Fruit fly (Drosophila melanogaster): ENCODE results near the gene mtg.

mtg gene

DNA sequence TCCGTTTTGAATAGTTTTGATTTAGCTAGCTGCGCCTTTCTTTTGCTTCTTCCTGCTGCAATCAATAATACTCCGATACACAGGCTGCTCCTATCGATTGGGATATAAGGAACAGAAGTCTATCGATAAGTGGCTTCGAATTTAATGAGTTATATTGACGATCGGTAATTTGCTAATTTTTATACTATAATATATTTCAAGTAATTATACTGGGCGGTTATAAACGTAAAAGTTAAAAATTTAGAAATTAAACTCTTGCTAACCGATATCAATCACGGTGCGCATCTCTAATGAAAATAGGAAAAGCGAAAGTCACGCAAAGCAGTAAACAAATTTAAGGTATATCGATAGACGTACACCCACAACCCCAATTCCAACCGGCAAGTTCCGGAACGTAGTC, 6.6 kb upstream of the mtg start, which contains the start of the genes CG9636, CG18749 and CG33722 (continued):
- TF ChIP-seq tup (GFP tag; optimal IDR thresholded peaks at IDR 0.05) (peak; percentile 42), CG17186 (GFP tag; optimal IDR thresholded peaks at IDR 0.05) (peak; percentile 50), Hsf (GFP tag; optimal IDR thresholded peaks at IDR 0.05) (peak; percentile 66), peb (GFP tag; IDR thresholded peaks at IDR 0.05) (peak; percentile 42; the same call in 1 of the 2 replicates), CG11695 (GFP tag; IDR thresholded peaks at IDR 0.05) (peak; percentile 64; the same call in 2 of the 3 replicates), Xbp1 (GFP tag; optimal IDR thresholded peaks at IDR 0.05) (peak; percentile 78), bsh (GFP tag; optimal IDR thresholded peaks at IDR 0.05) (peak in 1 of 2 experiments; percentile 73), CG14710 (tag; optimal IDR thresholded peaks at IDR 0.05) (peak; percentile 87), CG7786 (GFP tag; optimal IDR thresholded peaks at IDR 0.05) (no peak), sima (GFP tag; optimal IDR thresholded peaks at IDR 0.05) (no peak), CG8924 (tag; optimal IDR thresholded peaks at IDR 0.05) (peak; percentile 72), odd (GFP tag; optimal IDR thresholded peaks at IDR 0.05) (peak; percentile 17), CG6654 (GFP tag; optimal IDR thresholded peaks at IDR 0.05) (no peak), CG12071 (GFP tag; optimal IDR thresholded peaks at IDR 0.05) (no peak), gem (tag; optimal IDR thresholded peaks at IDR 0.05) (peak; percentile 85), BEAF-32 (GFP tag; optimal IDR thresholded peaks at IDR 0.05) (peak; percentile 94), Tbp (GFP tag; optimal IDR thresholded peaks at IDR 0.05) (no peak), CG8089 (GFP tag; optimal IDR thresholded peaks at IDR 0.05) (no peak), Kr (GFP tag; optimal IDR thresholded peaks at IDR 0.05) (no peak), cas (GFP tag; IDR thresholded peaks at IDR 0.05) (no peak), CG3995 (GFP tag; optimal IDR thresholded peaks at IDR 0.05) (peak; percentile 87), Doc2 (GFP tag; IDR thresholded peaks at IDR 0.05) (no peak), lbe (GFP tag; optimal IDR thresholded peaks at IDR 0.05) (peak; percentile 87), CG12299 (tag; optimal IDR thresholded peaks at IDR 0.05) (peak; percentile 60), Gug (GFP tag; IDR thresholded peaks at IDR 0.05) (0 out of 4 replicates have a peak, but pooled peaks have one; percentile 31), CG15696 (tag; optimal IDR thresholded peaks at IDR 0.05) (peak; percentile 53), Ravus (GFP tag; IDR thresholded peaks at IDR 0.05) (no peak), Mrtf (GFP tag; IDR thresholded peaks at IDR 0.05) (no peak), stwl (tag; optimal IDR thresholded peaks at IDR 0.05) (peak; percentile 94), Dref (GFP tag; IDR thresholded peaks at IDR 0.05) (peak; percentile 78), lmd (GFP tag; IDR thresholded peaks at IDR 0.05) (peak; percentile 62), CG30020 (tag; optimal IDR thresholded peaks at IDR 0.05) (peak; percentile 69), CG2199 (GFP tag; IDR thresholded peaks at IDR 0.05) (0 out of 3 replicates have a peak, but pooled peaks have one; percentile 13), Myb (GFP tag; optimal IDR thresholded peaks at IDR 0.05) (no peak), CG33557 (GFP tag; optimal IDR thresholded peaks at IDR 0.05) (peak; percentile 74), CG7271 (tag; optimal IDR thresholded peaks at IDR 0.05) (peak; percentile 61), Doc3 (GFP tag; IDR thresholded peaks at IDR 0.05; ENCODE audit: partially characterized antibody) (peak; percentile 98), Eip74EF (GFP tag; optimal IDR thresholded peaks at IDR 0.05) (peak in 1 of 2 experiments; percentile 65), CG43689 (GFP tag; IDR thresholded peaks at IDR 0.05) (no peak), CG42726 (GFP tag; IDR thresholded peaks at IDR 0.05; ENCODE audit: partially characterized antibody) (0 out of 2 replicates have a peak, but pooled peaks have one; percentile 28), CG31224 (GFP tag; IDR thresholded peaks at IDR 0.05) (no peak), gcm (GFP tag; optimal IDR thresholded peaks at IDR 0.05) (peak; percentile 76), sqz (GFP tag; optimal IDR thresholded peaks at IDR 0.05) (no peak), unc-4 (GFP tag; IDR thresholded peaks at IDR 0.05; ENCODE audit: partially characterized antibody) (peak; percentile 97), Sin3A (optimal IDR thresholded peaks at IDR 0.05) (peak; percentile 32), trem (tag; optimal IDR thresholded peaks at IDR 0.05) (peak; percentile 86), onecut (GFP tag; IDR thresholded peaks at IDR 0.05) (peak; percentile 96), Fer3 (tag; optimal IDR thresholded peaks at IDR 0.05) (peak; percentile 56), CG9727 (GFP tag; optimal IDR thresholded peaks at IDR 0.05) (peak; percentile 76), dysf (GFP tag; IDR thresholded peaks at IDR 0.05) (peak; percentile 53; the same call in 2 of the 3 replicates)

Data from whole organism, embryonic.